Fruit fly (Drosophila melanogaster): ENCODE measurements around the gene Sur-8.

dm6 chr3R:17371094-17371493 lies 31.2 kb downstream of the Sur-8 start:
- TF ChIP-seq topi (GFP tag; optimal IDR thresholded peaks at IDR 0.05) (no peak), CG16779 (tag; optimal IDR thresholded peaks at IDR 0.05) (no peak), Blimp-1 (GFP tag; optimal IDR thresholded peaks at IDR 0.05) (no peak), CG7368 (GFP tag; optimal IDR thresholded peaks at IDR 0.05) (no peak), Eip93F (GFP tag; optimal IDR thresholded peaks at IDR 0.05) (no peak), vri (GFP tag; optimal IDR thresholded peaks at IDR 0.05) (no peak)

Measured in whole organism, prepupa.